Worm (Caenorhabditis elegans): ENCODE data around the gene srbc-49.

DNA sequence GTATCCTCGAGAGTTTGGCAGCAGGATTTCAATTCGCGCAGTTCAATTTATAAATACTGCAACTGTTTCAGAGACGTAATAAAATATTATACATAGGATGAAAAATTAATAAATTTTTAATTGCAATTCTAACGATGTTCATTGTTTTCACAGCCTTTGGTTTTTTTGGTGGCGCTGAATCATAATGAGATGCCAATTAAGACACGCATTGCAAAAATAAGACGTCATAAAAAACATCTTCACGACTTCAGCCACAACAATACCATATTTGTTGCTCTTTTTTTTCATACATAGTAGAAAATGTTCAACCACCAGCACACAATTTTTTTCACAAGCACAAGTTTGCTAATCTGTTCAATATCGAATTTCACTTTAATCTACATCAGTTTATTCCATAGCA lies 50.8 kb downstream of the srbc-49 start, which contains the start of gene str-56:
- no peak for TF ChIP-seq snpc-4 (tag; optimal IDR thresholded peaks at IDR 0.05)
- no peak for TF ChIP-seq nhr-28 (tag; optimal IDR thresholded peaks at IDR 0.05)
- no peak for TF ChIP-seq nhr-10 (tag; optimal IDR thresholded peaks at IDR 0.05)
- TF ChIP-seq mdl-1 (tag; optimal IDR thresholded peaks at IDR 0.05), result no peak
- TF ChIP-seq unc-130 (GFP tag; optimal IDR thresholded peaks at IDR 0.05), result no peak
